Worm (Caenorhabditis elegans) whole organism, L4/young adult: ENCODE results near the gene octr-1.

Experiments used
- W03F9.2 ChIP-seq: fragments of 150-350 bp; optimal IDR thresholded peaks from 2 replicates; lab custom pipeline; 2014; ENCODE audit warnings: missing biosample characterization, missing genetic modification characterization
- dao-5 ChIP-seq: sonication (generic microtip); optimal IDR thresholded peaks from 2 replicates; lab custom pipeline; 2016; ENCODE audit warnings: missing genotype, missing genetic modification characterization, moderate library complexity, missing compliant biosample characterization
- him-1 ChIP-seq: sonication (generic microtip); optimal IDR thresholded peaks from 2 replicates; lab custom pipeline; 2016; ENCODE audit warnings: missing genotype, missing genetic modification reagents, missing genetic modification characterization, missing compliant biosample characterization

ce11 chrX:5605049-5605448, 6.0 kb downstream of the octr-1 start:
- TF ChIP-seq dao-5 (tag; lab: Kevin White, UChicago) (no peak), W03F9.2 (no peak), him-1 (tag; lab: Kevin White, UChicago) (no peak)
